Worm (Caenorhabditis elegans) whole organism, late embryonic: ENCODE measurements around the gene nhr-135.

Source experiments
- F13H6.1 ChIP-seq: sonication (generic microtip); optimal IDR thresholded peaks from 2 replicates; lab custom pipeline; 2016; ENCODE audit warnings: missing genetic modification characterization, missing compliant biosample characterization
- K09A11.1 ChIP-seq: sonication (generic microtip); optimal IDR thresholded peaks from 2 replicates; lab custom pipeline; 2017; ENCODE audit warnings: antibody characterized with exemption, mild to moderate bottlenecking, missing genetic modification characterization, missing compliant biosample characterization; ENCODE audit not compliant: insufficient read depth
- ahr-1 ChIP-seq: sonication (generic microtip); optimal IDR thresholded peaks from 2 replicates; lab custom pipeline; 2016; ENCODE audit warnings: missing genetic modification characterization, missing compliant biosample characterization
- ceh-24 ChIP-seq: sonication (generic microtip); optimal IDR thresholded peaks from 2 replicates; lab custom pipeline; 2016; ENCODE audit warnings: mild to moderate bottlenecking, missing genetic modification characterization, missing compliant biosample characterization
- ceh-30 ChIP-seq: fragments of 150-350 bp; optimal IDR thresholded peaks from 2 replicates; lab custom pipeline; 2014; ENCODE audit warnings: missing biosample characterization, missing genetic modification characterization
- ceh-34 ChIP-seq: sonication (generic microtip); optimal IDR thresholded peaks from 2 replicates; lab custom pipeline; 2016; ENCODE audit warnings: mild to moderate bottlenecking, missing genetic modification characterization, missing compliant biosample characterization
- ceh-48 ChIP-seq: sonication (generic microtip); optimal IDR thresholded peaks from 2 replicates; lab custom pipeline; 2016; ENCODE audit warnings: missing genetic modification characterization, inconsistent platforms, missing compliant biosample characterization
- ceh-6 ChIP-seq: fragments of 200-800 bp; sonication (Bioruptor generic); optimal IDR thresholded peaks from 2 replicates; lab custom pipeline; 2018; ENCODE audit warnings: mild to moderate bottlenecking, missing genetic modification characterization, missing compliant biosample characterization
- ceh-9 ChIP-seq: sonication (generic microtip); optimal IDR thresholded peaks from 2 replicates; lab custom pipeline; 2016; ENCODE audit warnings: mild to moderate bottlenecking, missing genetic modification characterization, inconsistent platforms, missing compliant biosample characterization
- dmd-4 ChIP-seq: sonication (generic microtip); optimal IDR thresholded peaks from 2 replicates; lab custom pipeline; 2016; ENCODE audit warnings: borderline replicate concordance, missing genetic modification characterization, missing compliant biosample characterization
- dve-1 ChIP-seq: sonication (generic microtip); optimal IDR thresholded peaks from 2 replicates; lab custom pipeline; 2017; ENCODE audit warnings: antibody characterized with exemption, mild to moderate bottlenecking, missing genetic modification characterization, missing compliant biosample characterization
- elt-2 ChIP-seq: sonication (generic microtip); optimal IDR thresholded peaks from 2 replicates; lab custom pipeline; 2016; ENCODE audit warnings: missing genetic modification reagents, missing genetic modification characterization, missing compliant biosample characterization
- elt-4 ChIP-seq: sonication (generic microtip); optimal IDR thresholded peaks from 2 replicates; lab custom pipeline; 2016; ENCODE audit warnings: missing genetic modification characterization, missing compliant biosample characterization
- ets-4 ChIP-seq: sonication (generic microtip); optimal IDR thresholded peaks from 2 replicates; lab custom pipeline; 2016; ENCODE audit warnings: missing genetic modification characterization, missing compliant biosample characterization
- fax-1 ChIP-seq: sonication (generic microtip); optimal IDR thresholded peaks from 2 replicates; lab custom pipeline; 2016; ENCODE audit warnings: missing genotype, missing genetic modification characterization, missing compliant biosample characterization
- gmeb-2 ChIP-seq: sonication (generic microtip); optimal IDR thresholded peaks from 2 replicates; lab custom pipeline; 2016; ENCODE audit warnings: missing genetic modification characterization, inconsistent platforms, missing compliant biosample characterization
- hlh-8 ChIP-seq: sonication (generic microtip); optimal IDR thresholded peaks from 2 replicates; lab custom pipeline; 2016; ENCODE audit warnings: missing genotype, missing genetic modification characterization, missing compliant biosample characterization
- lim-6 ChIP-seq: sonication (generic microtip); optimal IDR thresholded peaks from 2 replicates; lab custom pipeline; 2016; ENCODE audit warnings: missing genetic modification characterization, missing compliant biosample characterization
- mec-3 ChIP-seq: sonication (generic microtip); optimal IDR thresholded peaks from 2 replicates; lab custom pipeline; 2016; ENCODE audit warnings: borderline replicate concordance, missing genetic modification characterization, missing compliant biosample characterization
- nfya-1 ChIP-seq: sonication (generic microtip); optimal IDR thresholded peaks from 2 replicates; lab custom pipeline; 2017; ENCODE audit warnings: missing genetic modification characterization, mild to moderate bottlenecking, missing compliant biosample characterization, antibody characterized with exemption, moderate library complexity
- nhr-11 ChIP-seq: fragments of 150-350 bp; optimal IDR thresholded peaks from 2 replicates; lab custom pipeline; 2014; ENCODE audit warnings: missing biosample characterization, missing genetic modification characterization
- nhr-232 ChIP-seq: sonication (generic microtip); optimal IDR thresholded peaks from 2 replicates; lab custom pipeline; 2016; ENCODE audit warnings: missing genetic modification characterization, missing compliant biosample characterization
- pax-1 ChIP-seq: fragments of 150-350 bp; optimal IDR thresholded peaks from 2 replicates; lab custom pipeline; 2014; ENCODE audit warnings: missing biosample characterization, missing genetic modification characterization
- pha-2 ChIP-seq: sonication (generic microtip); optimal IDR thresholded peaks from 2 replicates; lab custom pipeline; 2017; ENCODE audit warnings: mild to moderate bottlenecking, missing genetic modification characterization, missing compliant biosample characterization
- pqm-1 ChIP-seq: sonication (generic microtip); optimal IDR thresholded peaks from 2 replicates; lab custom pipeline; 2016; ENCODE audit warnings: missing genetic modification characterization, missing compliant biosample characterization
- ref-2 ChIP-seq: sonication (generic microtip); optimal IDR thresholded peaks from 2 replicates; lab custom pipeline; 2016; ENCODE audit warnings: missing genetic modification characterization, missing compliant biosample characterization
- sdc-2 ChIP-seq: sonication (generic microtip); optimal IDR thresholded peaks from 2 replicates; lab custom pipeline; 2016; ENCODE audit warnings: missing genotype, missing genetic modification characterization, missing compliant biosample characterization
- sox-4 ChIP-seq: sonication (generic microtip); optimal IDR thresholded peaks from 2 replicates; lab custom pipeline; 2017; ENCODE audit warnings: mild to moderate bottlenecking, missing genetic modification characterization, inconsistent platforms, missing compliant biosample characterization
- syd-9 ChIP-seq: sonication (generic microtip); optimal IDR thresholded peaks from 2 replicates; lab custom pipeline; 2016; ENCODE audit warnings: mild to moderate bottlenecking, missing genetic modification characterization, moderate library complexity, missing compliant biosample characterization
- tbx-2 ChIP-seq: sonication (generic microtip); optimal IDR thresholded peaks from 2 replicates; lab custom pipeline; 2016; ENCODE audit warnings: missing genetic modification characterization, missing compliant biosample characterization
- tbx-7 ChIP-seq: sonication (generic microtip); optimal IDR thresholded peaks from 2 replicates; lab custom pipeline; 2016; ENCODE audit warnings: missing genotype, missing genetic modification characterization, missing compliant biosample characterization
- unc-42 ChIP-seq: sonication (generic microtip); optimal IDR thresholded peaks from 2 replicates; lab custom pipeline; 2016; ENCODE audit warnings: missing genotype, missing genetic modification characterization, missing compliant biosample characterization
- unc-86 ChIP-seq: sonication (generic microtip); optimal IDR thresholded peaks from 2 replicates; lab custom pipeline; 2016; ENCODE audit warnings: missing genetic modification characterization, missing compliant biosample characterization
- zip-5 ChIP-seq: sonication (generic microtip); optimal IDR thresholded peaks from 2 replicates; lab custom pipeline; 2016; ENCODE audit warnings: missing genetic modification characterization, missing compliant biosample characterization
- ztf-16 ChIP-seq: sonication (generic microtip); optimal IDR thresholded peaks from 2 replicates; lab custom pipeline; 2017; ENCODE audit warnings: missing genetic modification characterization, missing compliant biosample characterization

The nhr-135 gene

DNA sequence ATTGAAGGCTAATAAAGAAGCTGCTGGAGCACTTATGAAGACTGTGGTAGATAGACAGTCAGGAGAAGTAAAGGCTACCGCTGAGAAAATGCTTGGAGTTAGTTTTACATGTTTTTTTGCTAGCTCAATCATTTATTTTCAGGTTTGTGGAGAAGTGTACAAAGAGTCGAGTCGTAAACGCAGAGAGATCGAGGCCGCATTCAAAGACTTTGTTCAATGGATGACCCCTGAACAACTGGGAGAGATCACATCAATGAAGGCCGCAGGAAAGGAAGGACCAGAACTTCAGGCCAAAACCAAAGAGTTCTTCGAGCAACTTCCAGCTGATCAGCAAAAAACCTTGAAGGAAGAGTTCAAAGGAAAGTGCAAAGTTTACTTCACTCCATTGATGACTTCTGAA, 14.8 kb downstream of the nhr-135 start:
- TF ChIP-seq ceh-24 (tag; lab: Kevin White, UChicago) (no peak), unc-42 (tag; lab: Kevin White, UChicago) (no peak), dmd-4 (tag; lab: Kevin White, UChicago) (no peak), syd-9 (no peak), nfya-1 (tag; lab: Kevin White, UChicago) (no peak), tbx-7 (tag; lab: Kevin White, UChicago) (no peak), zip-5 (tag; lab: Kevin White, UChicago) (no peak), ceh-30 (no peak), ets-4 (tag; lab: Kevin White, UChicago) (no peak)

DNA sequence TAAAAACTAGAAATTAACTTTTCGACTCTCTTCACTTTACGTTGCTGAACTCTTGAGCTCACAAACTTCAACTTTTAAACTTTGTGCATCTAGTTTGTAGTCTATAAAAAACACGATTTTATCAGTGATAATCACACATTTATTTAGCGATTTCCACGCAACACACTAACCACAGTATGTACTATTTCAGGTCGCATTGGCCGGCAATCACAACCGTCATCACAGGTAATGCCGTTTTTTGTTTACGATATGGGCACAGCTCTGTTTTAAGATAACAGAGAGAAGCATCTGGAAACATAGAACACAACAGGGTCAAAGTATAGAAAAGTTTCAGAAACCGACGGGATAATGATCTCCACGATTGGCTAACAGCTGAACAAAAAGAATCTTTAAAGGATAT, 17.4 kb downstream of the nhr-135 start:
- TF ChIP-seq ztf-16 (tag; lab: Kevin White, UChicago) (no peak), elt-2 (tag; lab: Kevin White, UChicago) (peak; percentile 7), unc-42 (tag; lab: Kevin White, UChicago) (no peak), hlh-8 (tag; lab: Kevin White, UChicago) (no peak), lim-6 (tag; lab: Kevin White, UChicago) (no peak), dve-1 (no peak)

DNA sequence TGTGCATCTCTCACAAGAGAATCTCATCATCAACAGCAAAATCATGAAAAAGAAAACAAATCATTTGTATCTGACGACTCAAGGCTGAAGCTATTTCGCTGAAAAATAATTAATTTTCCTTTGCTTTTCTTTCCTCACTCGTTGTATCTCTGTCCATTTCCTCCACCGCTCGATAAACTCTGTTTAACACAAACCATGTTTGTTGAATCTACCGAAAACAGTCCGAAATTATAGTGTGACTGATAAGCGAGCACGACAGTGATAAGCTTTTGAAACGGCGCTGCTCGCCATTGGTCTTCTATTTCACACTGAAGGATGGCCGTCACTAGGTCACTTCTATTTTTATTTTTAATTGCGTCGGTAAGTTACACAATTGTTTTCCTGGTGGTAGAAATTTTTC, 17.9 kb downstream of the nhr-135 start, which contains the start of gene npa-1:
npa-1 (plus strand) TSS at position 142 of the 400 bp plus-strand sequence.
- no peak for TF ChIP-seq ref-2 (tag; lab: Kevin White, UChicago)
- TF ChIP-seq ahr-1 (tag; lab: Kevin White, UChicago): no peak
- TF ChIP-seq tbx-2 (tag; lab: Kevin White, UChicago): no peak
- TF ChIP-seq gmeb-2 (tag; lab: Kevin White, UChicago): no peak
- TF ChIP-seq mec-3 (tag; lab: Kevin White, UChicago): no peak
- TF ChIP-seq elt-2 (tag; lab: Kevin White, UChicago): peak; percentile 45
- TF ChIP-seq sdc-2 (tag; lab: Kevin White, UChicago): no peak

DNA sequence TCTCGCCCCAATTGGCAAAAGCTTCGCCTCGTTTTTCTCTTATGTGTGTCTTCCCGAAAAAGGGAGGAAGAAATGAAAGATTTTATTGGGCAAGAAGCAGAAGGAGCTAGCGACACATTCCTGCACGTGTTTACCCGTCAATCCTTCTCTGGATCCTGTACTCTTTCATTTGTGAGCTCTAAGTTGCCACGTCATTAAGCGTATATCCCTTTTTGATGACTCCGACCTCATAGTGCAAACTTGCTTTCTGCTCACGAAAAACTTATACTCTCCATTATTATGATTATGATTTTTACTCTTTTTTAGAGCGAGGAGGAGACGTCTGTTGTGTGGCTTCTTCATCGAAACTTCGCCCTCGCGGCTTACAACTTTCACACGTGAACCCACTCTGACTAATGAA, 21.3 kb downstream of the nhr-135 start, which contains the start of gene F27B10.1:
F27B10.1 (plus strand) TSS at position 301 of the 400 bp plus-strand sequence.
- TF ChIP-seq nhr-11 (tag; lab: Kevin White, UChicago): no peak
- no peak for TF ChIP-seq pax-1 (tag; lab: Kevin White, UChicago)

DNA sequence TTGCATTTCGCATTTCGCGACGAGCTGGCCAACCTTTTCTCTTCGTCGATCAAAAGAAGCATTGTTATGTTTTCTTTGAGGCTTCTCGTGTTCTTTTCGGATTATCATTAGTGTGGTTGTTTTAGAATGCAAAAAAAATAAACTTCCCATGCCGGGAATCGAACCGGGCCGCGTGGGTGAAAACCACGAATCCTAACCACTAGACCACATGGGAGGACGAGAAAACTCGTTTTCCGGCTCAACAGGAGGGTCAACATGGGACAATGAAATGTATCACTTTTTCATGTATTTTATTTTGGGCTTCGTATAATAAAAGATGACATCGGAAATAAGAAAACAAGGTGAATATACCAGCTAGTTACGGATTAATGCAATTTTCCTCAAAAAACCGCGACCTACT, 24.0 kb downstream of the nhr-135 start:
- TF ChIP-seq ceh-34 (tag; lab: Kevin White, UChicago) (no peak), nhr-232 (tag; lab: Kevin White, UChicago) (no peak), hlh-8 (tag; lab: Kevin White, UChicago) (no peak), dve-1 (no peak), pqm-1 (no peak), ceh-6 (GFP tag; lab: Kevin White, UChicago) (no peak), K09A11.1 (tag; lab: Kevin White, UChicago) (no peak), ceh-48 (tag; lab: Kevin White, UChicago) (no peak), pha-2 (tag; lab: Kevin White, UChicago) (no peak), ets-4 (tag; lab: Kevin White, UChicago) (no peak), gmeb-2 (tag; lab: Kevin White, UChicago) (no peak), F13H6.1 (tag; lab: Kevin White, UChicago) (no peak), fax-1 (no peak), unc-86 (tag; lab: Kevin White, UChicago) (no peak), sox-4 (tag; lab: Kevin White, UChicago) (no peak), ztf-16 (tag; lab: Kevin White, UChicago) (no peak), nfya-1 (tag; lab: Kevin White, UChicago) (no peak), ceh-9 (no peak), elt-4 (tag; lab: Kevin White, UChicago) (no peak)
